Worm (Caenorhabditis elegans) whole organism, L1 larva: ENCODE data around the gene C32D5.10.

ENCODE experiments used
- C04F5.9 ChIP-seq: sonication (generic microtip); optimal IDR thresholded peaks from 2 replicates; lab custom pipeline; 2016; ENCODE audit warnings: missing genetic modification characterization, missing compliant biosample characterization
- C16A3.4 ChIP-seq: fragments of 150-350 bp; optimal IDR thresholded peaks from 2 replicates; lab custom pipeline; 2014; ENCODE audit warnings: missing biosample characterization, missing genetic modification characterization
- C34B4.2 ChIP-seq: sonication (generic microtip); optimal IDR thresholded peaks from 2 replicates; lab custom pipeline; 2017; ENCODE audit warnings: mild to moderate bottlenecking, missing genetic modification characterization, missing compliant biosample characterization
- aha-1 ChIP-seq: fragments of 150-350 bp; optimal IDR thresholded peaks from 2 replicates; lab custom pipeline; 2014; ENCODE audit warnings: missing biosample characterization, missing genetic modification characterization
- alr-1 ChIP-seq: fragments of 200-800 bp; sonication (Bioruptor generic); optimal IDR thresholded peaks from 2 replicates; lab custom pipeline; 2018; ENCODE audit warnings: borderline replicate concordance, mild to moderate bottlenecking, missing genetic modification characterization, missing compliant biosample characterization
- aly-2 ChIP-seq: fragments of 150-350 bp; optimal IDR thresholded peaks from 2 replicates; lab custom pipeline; 2014; ENCODE audit warnings: missing biosample characterization, missing genetic modification characterization
- blmp-1 ChIP-seq: fragments of 150-350 bp; optimal IDR thresholded peaks from 2 replicates; lab custom pipeline; 2014; ENCODE audit warnings: missing biosample characterization, missing genetic modification characterization
- ceh-88 ChIP-seq: fragments of 200-800 bp; sonication (Bioruptor generic); IDR thresholded peaks from 2 replicates; pipeline ENCODE4 v1.3.6; 2022; ENCODE audit warnings: missing genetic modification characterization, missing compliant biosample characterization
- dpl-1 ChIP-seq, 3 experiments: fragments of 150-350 bp in 2 of 3; sonication (generic microtip) in 1 of 3; optimal IDR thresholded peaks; 2 replicates each; lab custom pipeline; 2014 to 2017; ENCODE audit warnings: missing biosample characterization in 3 of 3, missing genetic modification characterization in 3 of 3, missing genetic modification reagents in 3 of 3
- elt-2 ChIP-seq: sonication (generic microtip); optimal IDR thresholded peaks from 2 replicates; lab custom pipeline; 2016; ENCODE audit warnings: missing genetic modification characterization, mild to moderate bottlenecking, inconsistent platforms, missing compliant biosample characterization, missing genetic modification reagents
- elt-3 ChIP-seq, 6 experiments: fragments of 150-350 bp in 1 of 6; sonication (generic microtip); optimal IDR thresholded peaks; 2 replicates each; lab custom pipeline; 2017 to 2018; ENCODE audit warnings: missing biosample characterization in 6 of 6, missing genetic modification characterization in 6 of 6, inconsistent platforms in 1 of 6
- fkh-10 ChIP-seq: sonication (generic microtip); optimal IDR thresholded peaks from 2 replicates; lab custom pipeline; 2017; ENCODE audit warnings: missing biosample characterization, missing genetic modification reagents, missing genetic modification characterization
- fkh-8 ChIP-seq: sonication (generic microtip); optimal IDR thresholded peaks from 2 replicates; lab custom pipeline; 2016; ENCODE audit warnings: mild to moderate bottlenecking, missing genetic modification characterization, missing compliant biosample characterization
- grh-1 ChIP-seq: fragments of 200-800 bp; sonication (Bioruptor generic); IDR thresholded peaks from 2 replicates; pipeline ENCODE4 v1.3.6; 2022; ENCODE audit warnings: missing genetic modification reagents, missing genetic modification characterization, missing compliant biosample characterization
- hpl-2 ChIP-seq: fragments of 150-350 bp; optimal IDR thresholded peaks from 2 replicates; lab custom pipeline; 2014; ENCODE audit warnings: missing biosample characterization, missing genetic modification reagents, missing genetic modification characterization
- irx-1 ChIP-seq: sonication (generic microtip); optimal IDR thresholded peaks from 2 replicates; lab custom pipeline; 2016; ENCODE audit warnings: missing genetic modification characterization, missing compliant biosample characterization
- isw-1 ChIP-seq: fragments of 200-800 bp; sonication (Bioruptor generic); IDR thresholded peaks from 2 replicates; pipeline ENCODE4 v1.3.6; 2022; ENCODE audit warnings: missing genetic modification characterization, missing compliant biosample characterization
- lin-14 ChIP-seq: fragments of 200-800 bp; sonication (Bioruptor generic); optimal IDR thresholded peaks from 2 replicates; lab custom pipeline; 2018; ENCODE audit warnings: mild to moderate bottlenecking, missing genetic modification characterization, moderate library complexity, missing compliant biosample characterization
- lin-39 ChIP-seq: fragments of 150-350 bp; optimal IDR thresholded peaks from 2 replicates; lab custom pipeline; 2014; ENCODE audit warnings: missing biosample characterization, missing genetic modification reagents, missing genetic modification characterization
- lsy-2 ChIP-seq, 2 experiments: fragments of 150-350 bp; optimal IDR thresholded peaks; 2 replicates each; lab custom pipeline; 2014; ENCODE audit warnings: missing biosample characterization in 2 of 2, missing genetic modification characterization in 2 of 2
- mef-2 ChIP-seq: fragments of 150-350 bp; optimal IDR thresholded peaks from 2 replicates; lab custom pipeline; 2014; ENCODE audit warnings: missing biosample characterization, missing genetic modification characterization
- nhr-11 ChIP-seq: fragments of 150-350 bp; optimal IDR thresholded peaks from 2 replicates; lab custom pipeline; 2014; ENCODE audit warnings: missing biosample characterization, missing genetic modification characterization
- nhr-20 ChIP-seq: sonication (generic microtip); optimal IDR thresholded peaks from 2 replicates; lab custom pipeline; 2016; ENCODE audit warnings: mild to moderate bottlenecking, missing genetic modification characterization, missing compliant biosample characterization
- nhr-237 ChIP-seq: fragments of 150-350 bp; optimal IDR thresholded peaks from 2 replicates; lab custom pipeline; 2014; ENCODE audit warnings: missing biosample characterization, missing genetic modification characterization
- nhr-28 ChIP-seq: fragments of 150-350 bp; optimal IDR thresholded peaks from 2 replicates; lab custom pipeline; 2014; ENCODE audit warnings: missing biosample characterization, missing genetic modification characterization
- nhr-47 ChIP-seq: sonication (generic microtip); optimal IDR thresholded peaks from 2 replicates; lab custom pipeline; 2016; ENCODE audit warnings: mild to moderate bottlenecking, missing genetic modification characterization, moderate library complexity, missing compliant biosample characterization
- nhr-71 ChIP-seq: sonication (generic microtip); optimal IDR thresholded peaks from 2 replicates; lab custom pipeline; 2016; ENCODE audit warnings: mild to moderate bottlenecking, missing genetic modification characterization, moderate library complexity, missing compliant biosample characterization
- nhr-77 ChIP-seq: fragments of 150-350 bp; optimal IDR thresholded peaks from 2 replicates; lab custom pipeline; 2014; ENCODE audit warnings: missing biosample characterization, missing genetic modification characterization
- nhr-84 ChIP-seq: sonication (generic microtip); optimal IDR thresholded peaks from 2 replicates; lab custom pipeline; 2017; ENCODE audit warnings: missing biosample characterization, missing genetic modification characterization
- nhr-85 ChIP-seq: sonication (generic microtip); peaks from one replicate; lab custom pipeline; 2016; ENCODE audit warnings: missing genetic modification characterization, inconsistent platforms, missing compliant biosample characterization
- nhr-90 ChIP-seq: sonication (generic microtip); optimal IDR thresholded peaks from 2 replicates; lab custom pipeline; 2016; ENCODE audit warnings: mild to moderate bottlenecking, missing genetic modification characterization, missing compliant biosample characterization; ENCODE audit not compliant: poor library complexity
- pqm-1 ChIP-seq: sonication (generic microtip); optimal IDR thresholded peaks from 3 replicates; lab custom pipeline; 2017; ENCODE audit warnings: missing biosample characterization, missing genetic modification characterization
- rnt-1 ChIP-seq: sonication (generic microtip); optimal IDR thresholded peaks from 2 replicates; lab custom pipeline; 2016; ENCODE audit warnings: mild to moderate bottlenecking, missing genetic modification characterization, moderate library complexity, missing compliant biosample characterization
- snpc-4 ChIP-seq: fragments of 150-350 bp; optimal IDR thresholded peaks from 2 replicates; lab custom pipeline; 2014; ENCODE audit warnings: missing biosample characterization, missing genetic modification characterization
- snu-23 ChIP-seq: sonication (generic microtip); optimal IDR thresholded peaks from 2 replicates; lab custom pipeline; 2016; ENCODE audit warnings: missing genetic modification characterization, missing compliant biosample characterization
- sox-4 ChIP-seq: sonication (generic microtip); optimal IDR thresholded peaks from 2 replicates; lab custom pipeline; 2016; ENCODE audit warnings: missing genetic modification characterization, missing compliant biosample characterization
- sptf-1 ChIP-seq: fragments of 150-350 bp; optimal IDR thresholded peaks from 2 replicates; lab custom pipeline; 2014; ENCODE audit warnings: missing biosample characterization, missing genetic modification characterization
- sup-37 ChIP-seq: fragments of 200-800 bp; sonication (Bioruptor generic); optimal IDR thresholded peaks from 2 replicates; lab custom pipeline; 2018; ENCODE audit warnings: mild to moderate bottlenecking, missing genetic modification characterization, missing compliant biosample characterization
- swsn-7 ChIP-seq: sonication (generic microtip); optimal IDR thresholded peaks from 2 replicates; lab custom pipeline; 2016; ENCODE audit warnings: missing genetic modification characterization, missing compliant biosample characterization
- tlp-1 ChIP-seq: fragments of 150-350 bp; optimal IDR thresholded peaks from 2 replicates; lab custom pipeline; 2014; ENCODE audit warnings: missing biosample characterization, missing genetic modification characterization
- unc-130 ChIP-seq: fragments of 150-350 bp; optimal IDR thresholded peaks from 2 replicates; lab custom pipeline; 2017; ENCODE audit warnings: missing biosample characterization, missing genetic modification characterization, inconsistent platforms
- unc-30 ChIP-seq: sonication (generic microtip); optimal IDR thresholded peaks from 2 replicates; lab custom pipeline; 2017; ENCODE audit warnings: missing biosample characterization, missing genetic modification characterization
- unc-62 ChIP-seq: fragments of 150-350 bp; optimal IDR thresholded peaks from 2 replicates; lab custom pipeline; 2014; ENCODE audit warnings: missing biosample characterization, missing genetic modification reagents, missing genetic modification characterization
- unc-86 ChIP-seq: sonication (generic microtip); optimal IDR thresholded peaks from 2 replicates; lab custom pipeline; 2016; ENCODE audit warnings: missing genetic modification characterization, missing compliant biosample characterization
- unc-98 ChIP-seq: fragments of 200-800 bp; sonication (Bioruptor generic); IDR thresholded peaks from 2 replicates; pipeline ENCODE4 v1.3.6; 2022; ENCODE audit warnings: missing genetic modification characterization, missing compliant biosample characterization
- vab-15 ChIP-seq: sonication (generic microtip); optimal IDR thresholded peaks from 2 replicates; lab custom pipeline; 2017; ENCODE audit warnings: missing genotype, mild to moderate bottlenecking, missing genetic modification characterization, missing compliant biosample characterization
- xbp-1 ChIP-seq: sonication (generic microtip); optimal IDR thresholded peaks from 2 replicates; lab custom pipeline; 2016; ENCODE audit warnings: missing genetic modification characterization, missing compliant biosample characterization

Gene C32D5.10

ce11 chrII:6383183-6383695, 31.5 kb upstream of the C32D5.10 start, which contains the start of gene F58F12.1 (continued):
- no peak for TF ChIP-seq ceh-88 (GFP tag; lab: Robert Waterston, UW)
- peak; percentile 55 for TF ChIP-seq unc-130 (tag; lab: Kevin White, UChicago)
- no peak for TF ChIP-seq C34B4.2 (tag; lab: Kevin White, UChicago)
- TF ChIP-seq irx-1: peak; percentile 73
- TF ChIP-seq dpl-1 (GFP tag; optimal IDR thresholded peaks at IDR 0.05; lab: Kevin White, UChicago): peak; percentile 50 to 76 (median 62)
- TF ChIP-seq blmp-1: peak; percentile 75
- TF ChIP-seq isw-1: peak; percentile 70
- no peak for TF ChIP-seq nhr-28 (tag; lab: Kevin White, UChicago)
- TF ChIP-seq C16A3.4 (tag; lab: Kevin White, UChicago): peak; percentile 78
- peak; percentile 75 for TF ChIP-seq xbp-1 (tag; lab: Kevin White, UChicago)

- TF ChIP-seq unc-86 (no peak), blmp-1 (peak; percentile 5), nhr-11 (tag; lab: Kevin White, UChicago) (no peak), C34B4.2 (tag; lab: Kevin White, UChicago) (no peak), fkh-10 (GFP tag; lab: Kevin White, UChicago) (no peak)
Observed at ce11 chrII:6380866-6381265, 29.1 kb upstream of the C32D5.10 start, which contains the start of gene F58F12.12. TSS of gene F58F12.12 (plus strand) at chrII:6381166.

DNA sequence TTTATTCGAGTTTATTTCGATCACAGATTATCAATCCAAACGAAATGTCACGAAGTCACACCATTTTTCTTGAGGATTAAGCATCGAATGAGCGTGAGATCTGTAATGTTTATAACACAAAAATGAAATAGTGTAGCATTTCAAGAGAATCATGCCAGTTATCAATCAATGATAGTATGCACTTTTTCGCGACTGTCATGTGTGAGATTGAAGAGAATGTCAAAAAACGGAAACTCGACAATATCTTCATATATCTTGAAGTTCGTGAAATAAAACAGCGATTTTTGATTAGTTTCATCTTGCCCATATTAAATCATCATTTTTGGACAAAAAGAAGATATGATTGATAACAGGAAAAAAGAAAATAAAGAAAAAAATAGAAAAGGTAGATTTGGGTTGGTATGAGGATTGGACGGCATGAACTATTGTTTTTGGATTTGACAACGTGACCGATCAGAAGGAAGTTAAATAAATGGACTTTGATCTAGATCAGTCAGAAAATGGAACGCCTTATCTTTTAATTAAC, 27.3 kb upstream of the C32D5.10 start:
- TF ChIP-seq lin-14: no peak
- TF ChIP-seq tlp-1: no peak
- no peak for TF ChIP-seq elt-2 (tag; lab: Kevin White, UChicago)
- TF ChIP-seq alr-1: no peak
- no peak for TF ChIP-seq aha-1 (tag; lab: Kevin White, UChicago)
- peak; percentile 27 for TF ChIP-seq snu-23 (GFP tag; lab: Kevin White, UChicago)
- TF ChIP-seq grh-1 (GFP tag; lab: Robert Waterston, UW): no peak
- no peak for TF ChIP-seq hpl-2 (GFP tag; lab: Kevin White, UChicago)
- TF ChIP-seq unc-130 (tag; lab: Kevin White, UChicago): no peak
- no peak for TF ChIP-seq unc-30
- no peak for TF ChIP-seq lsy-2 (tag; optimal IDR thresholded peaks at IDR 0.05; lab: Kevin White, UChicago)
- TF ChIP-seq aly-2 (tag; lab: Kevin White, UChicago): no peak
- TF ChIP-seq unc-98 (GFP tag; lab: Robert Waterston, UW): no peak
- TF ChIP-seq unc-86: no peak
- no peak for TF ChIP-seq rnt-1 (tag; lab: Kevin White, UChicago)
- no peak for TF ChIP-seq xbp-1 (tag; lab: Kevin White, UChicago)
- no peak for TF ChIP-seq C04F5.9 (tag; lab: Kevin White, UChicago)
- TF ChIP-seq swsn-7 (tag; lab: Kevin White, UChicago): no peak
- TF ChIP-seq sox-4: no peak
- TF ChIP-seq elt-3 (tag; optimal IDR thresholded peaks at IDR 0.05; lab: Kevin White, UChicago): peak in 4 of 6 experiments; percentile 22 to 62 (median 44)
- TF ChIP-seq nhr-47 (tag; lab: Kevin White, UChicago): no peak
- no peak for TF ChIP-seq pqm-1 (tag; lab: Kevin White, UChicago)
- no peak for TF ChIP-seq C16A3.4 (tag; lab: Kevin White, UChicago)
- TF ChIP-seq unc-62 (GFP tag; lab: Kevin White, UChicago): no peak
- TF ChIP-seq blmp-1: peak; percentile 73
- no peak for TF ChIP-seq nhr-77 (tag; lab: Kevin White, UChicago)
- no peak for TF ChIP-seq lin-39 (tag; lab: Kevin White, UChicago)
- TF ChIP-seq sup-37 (GFP tag; lab: Kevin White, UChicago): no peak
- TF ChIP-seq vab-15: no peak
- no peak for TF ChIP-seq C34B4.2 (tag; lab: Kevin White, UChicago)
- TF ChIP-seq nhr-20 (tag; lab: Kevin White, UChicago): peak; percentile 36
- peak; percentile 54 for TF ChIP-seq nhr-71 (tag; lab: Kevin White, UChicago)
- no peak for TF ChIP-seq snpc-4 (tag; lab: Kevin White, UChicago)
- no peak for TF ChIP-seq fkh-8
- TF ChIP-seq sptf-1 (tag; lab: Kevin White, UChicago): no peak
- no peak for TF ChIP-seq nhr-90 (tag; lab: Kevin White, UChicago)
- no peak for TF ChIP-seq mef-2 (tag; lab: Kevin White, UChicago)
- peak; percentile 75 for TF ChIP-seq nhr-85
- TF ChIP-seq isw-1: no peak
- TF ChIP-seq fkh-10 (GFP tag; lab: Kevin White, UChicago): no peak
- TF ChIP-seq nhr-84: no peak
- no peak for TF ChIP-seq nhr-237 (tag; lab: Kevin White, UChicago)
